Fruit fly (Drosophila melanogaster): ENCODE measurements around the gene CG33700.
A peak's percentile ranks its signal among the peaks of the same experiment; 100 is the strongest.

The CG33700 gene

DNA sequence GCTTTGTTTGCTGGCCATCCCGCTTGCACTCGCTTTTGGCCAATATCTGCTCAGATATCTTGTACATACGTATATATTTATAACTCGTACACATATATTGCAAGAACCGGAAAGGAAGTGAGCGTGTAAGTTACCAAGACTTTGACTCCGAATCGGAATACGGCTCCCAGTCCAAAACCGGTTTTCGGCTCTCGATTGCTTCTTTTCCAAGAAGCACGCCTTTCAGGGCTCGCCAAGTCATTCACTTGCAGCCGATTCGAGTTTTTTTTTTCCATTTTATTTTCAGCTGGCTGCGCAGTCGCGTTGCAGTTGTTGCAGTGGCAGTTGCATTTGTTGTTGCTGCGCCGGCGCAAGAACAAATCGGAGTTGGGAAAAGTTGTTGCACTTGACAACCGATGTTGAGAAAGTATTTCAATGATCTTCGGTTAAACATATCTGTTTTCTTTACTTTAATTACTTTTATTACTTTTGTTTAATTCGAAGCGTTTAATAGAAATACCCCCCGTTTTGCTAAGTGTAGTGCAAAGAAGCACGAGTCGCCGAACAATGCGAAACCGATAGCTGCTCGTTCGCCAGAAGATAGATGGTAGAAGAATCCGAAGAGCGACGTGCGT lies 24.5 kb upstream of the CG33700 start (continued):
- no peak for TF ChIP-seq otp (GFP tag; IDR thresholded peaks at IDR 0.05)

DNA sequence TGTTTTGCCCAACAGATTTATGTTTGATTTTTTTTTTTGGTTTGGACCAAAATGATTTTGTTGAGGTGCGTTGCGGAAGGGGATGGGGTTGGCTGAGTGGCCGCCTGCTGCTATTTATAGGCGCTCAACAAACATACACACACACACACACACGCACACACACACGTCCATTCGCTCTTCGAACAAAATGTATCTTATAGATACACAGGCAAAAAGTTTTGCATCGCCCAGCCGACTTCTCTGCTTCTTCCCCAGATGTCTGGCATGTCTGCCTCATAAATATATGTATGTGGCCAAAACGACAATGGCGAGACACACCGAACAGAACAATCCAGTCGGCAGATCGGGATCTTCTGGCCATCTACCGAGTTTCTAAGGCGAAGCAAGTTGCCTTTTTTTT lies 23.5 kb upstream of the CG33700 start:
- TF ChIP-seq CG1647 (GFP tag; optimal IDR thresholded peaks at IDR 0.05): no peak
- no peak for TF ChIP-seq gcm (GFP tag; optimal IDR thresholded peaks at IDR 0.05)
- TF ChIP-seq CG31441 (GFP tag; IDR thresholded peaks at IDR 0.05): no peak
- no peak for TF ChIP-seq CG12659 (GFP tag; optimal IDR thresholded peaks at IDR 0.05)
- TF ChIP-seq H2.0 (GFP tag; IDR thresholded peaks at IDR 0.05): no peak
- TF ChIP-seq CG11696 (GFP tag; IDR thresholded peaks at IDR 0.05): no peak
- no peak for TF ChIP-seq sisA (GFP tag; IDR thresholded peaks at IDR 0.05)
- no peak for TF ChIP-seq CG9876 (GFP tag; optimal IDR thresholded peaks at IDR 0.05)
- TF ChIP-seq Med (GFP tag): peak; percentile 34
- no peak for TF ChIP-seq bcd (GFP tag; optimal IDR thresholded peaks at IDR 0.05)
- no peak for TF ChIP-seq CG34376 (GFP tag; optimal IDR thresholded peaks at IDR 0.05)
- TF ChIP-seq CG10565 (GFP tag; optimal IDR thresholded peaks at IDR 0.05): no peak
- TF ChIP-seq CG12769 (tag; optimal IDR thresholded peaks at IDR 0.05): peak; percentile 53
- TF ChIP-seq CG13123 (GFP tag; optimal IDR thresholded peaks at IDR 0.05): no peak
- TF ChIP-seq CG8281 (tag; optimal IDR thresholded peaks at IDR 0.05): no peak
- no peak for TF ChIP-seq CG3995 (GFP tag; optimal IDR thresholded peaks at IDR 0.05)
- TF ChIP-seq Blimp-1 (GFP tag; optimal IDR thresholded peaks at IDR 0.05): no peak
- no peak for TF ChIP-seq CG34224 (GFP tag; IDR thresholded peaks at IDR 0.05; ENCODE audit: partially characterized antibody)
- TF ChIP-seq Sry-δ (GFP tag; optimal IDR thresholded peaks at IDR 0.05): no peak
- 0 out of 4 replicates have a peak, but pooled peaks have one; percentile 61 for TF ChIP-seq chinmo (GFP tag; IDR thresholded peaks at IDR 0.05; ENCODE audit: partially characterized antibody)
- no peak for TF ChIP-seq z (GFP tag; IDR thresholded peaks at IDR 0.05)
- TF ChIP-seq esg (GFP tag; conservative IDR thresholded peaks at IDR 0.05): no peak
- peak; percentile 26 for TF ChIP-seq CG17385 (GFP tag; optimal IDR thresholded peaks at IDR 0.05)
- TF ChIP-seq Doc3 (GFP tag; IDR thresholded peaks at IDR 0.05; ENCODE audit: partially characterized antibody): no peak
- no peak for TF ChIP-seq E2f1 (GFP tag; IDR thresholded peaks at IDR 0.05)
- TF ChIP-seq CG1024 (GFP tag; IDR thresholded peaks at IDR 0.05): no peak
- TF ChIP-seq zen (tag; optimal IDR thresholded peaks at IDR 0.05): no peak
- no peak for TF ChIP-seq Hey (tag; optimal IDR thresholded peaks at IDR 0.05)
- TF ChIP-seq CG11398 (GFP tag; optimal IDR thresholded peaks at IDR 0.05): no peak
- peak; percentile 31 for TF ChIP-seq cg (GFP tag; optimal IDR thresholded peaks at IDR 0.05)
- no peak for TF ChIP-seq CG6813 (GFP tag; optimal IDR thresholded peaks at IDR 0.05)
- TF ChIP-seq CG30403 (GFP tag; optimal IDR thresholded peaks at IDR 0.05): no peak

DNA sequence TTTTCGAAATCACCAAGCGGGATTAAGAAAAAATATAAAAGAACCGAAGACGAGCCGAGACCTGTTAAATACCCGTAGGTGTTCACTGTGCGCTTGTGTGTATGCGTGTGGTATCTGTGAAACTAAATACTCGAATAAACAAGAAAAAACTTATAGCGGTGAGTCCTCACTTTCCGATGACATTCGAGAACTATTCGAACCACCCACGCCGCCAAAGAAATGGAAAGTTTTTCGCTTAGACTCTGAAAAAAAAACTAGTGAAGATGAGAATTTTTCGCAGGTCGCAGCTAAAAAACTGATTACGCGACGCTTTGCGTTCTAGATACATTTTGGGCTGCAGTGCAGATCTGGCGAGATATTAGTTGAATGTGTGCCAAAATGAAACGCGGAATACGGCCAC lies 22.6 kb upstream of the CG33700 start:
- TF ChIP-seq CG10147 (GFP tag; optimal IDR thresholded peaks at IDR 0.05): no peak
- TF ChIP-seq hkb (optimal IDR thresholded peaks at IDR 0.05): peak; percentile 66
- no peak for TF ChIP-seq hkb (GFP tag; IDR thresholded peaks at IDR 0.05)
- TF ChIP-seq CG9609 (GFP tag; optimal IDR thresholded peaks at IDR 0.05): no peak
- no peak for TF ChIP-seq Hmx (GFP tag; optimal IDR thresholded peaks at IDR 0.05)
- TF ChIP-seq CG18476 (GFP tag; optimal IDR thresholded peaks at IDR 0.05): peak; percentile 40
- peak; percentile 92 for TF ChIP-seq Blimp-1 (GFP tag; optimal IDR thresholded peaks at IDR 0.05)
- peak in 1 of 2 experiments; percentile 7 for TF ChIP-seq Pdp1 (GFP tag; optimal IDR thresholded peaks at IDR 0.05)

Measured in whole organism, embryonic.